Fruit fly (Drosophila melanogaster) whole organism, embryonic: Measurements from ENCODE around the gene P5cr-2.

Source experiments
- Ada2b ChIP-seq: fragments of 200-800 bp; sonication (Bioruptor generic); IDR thresholded peaks from 2 replicates; pipeline ENCODE4 v1.3.6; 2022; ENCODE audit warnings: missing biosample characterization, missing genetic modification characterization
- Atf-2 ChIP-seq: fragments of 200-800 bp; sonication (Bioruptor generic); optimal IDR thresholded peaks from 2 replicates; lab custom pipeline; 2016; ENCODE audit warnings: missing biosample characterization, missing genetic modification characterization
- Atf6 ChIP-seq: fragments of 200-800 bp; sonication (Bioruptor generic); IDR thresholded peaks from 2 replicates; pipeline ENCODE4 v1.3.6; 2022; ENCODE audit warnings: missing biosample characterization, missing genetic modification characterization
- B-H1 ChIP-seq: fragments of 200-800 bp; sonication (Bioruptor generic); IDR thresholded peaks from 3 replicates; pipeline ENCODE4 v1.3.6; 2022; ENCODE audit warnings: missing biosample characterization, missing genetic modification characterization
- Blimp-1 ChIP-seq: fragments of 200-800 bp; sonication (Bioruptor generic); optimal IDR thresholded peaks from 3 replicates; lab custom pipeline; 2018; ENCODE audit warnings: missing biosample characterization, missing genetic modification characterization, mild to moderate bottlenecking, moderate library complexity, missing genetic modification reagents
- CG10321 ChIP-seq: fragments of 200-800 bp; sonication (Bioruptor generic); IDR thresholded peaks from 2 replicates; pipeline ENCODE4 v1.3.6; 2022; ENCODE audit warnings: missing biosample characterization, missing genetic modification characterization
- CG11560 ChIP-seq: fragments of 200-800 bp; sonication (Bioruptor generic); IDR thresholded peaks from 3 replicates; pipeline ENCODE4 v1.3.6; 2022; ENCODE audit warnings: missing biosample characterization, missing genetic modification characterization
- CG11696 ChIP-seq: fragments of 200-800 bp; sonication (Bioruptor generic); IDR thresholded peaks from 2 replicates; pipeline ENCODE4 v1.3.6; 2022; ENCODE audit warnings: missing biosample characterization, missing genetic modification characterization
- CG12155 ChIP-seq: fragments of 200-800 bp; sonication (Bioruptor generic); optimal IDR thresholded peaks from 3 replicates; lab custom pipeline; 2016; ENCODE audit warnings: missing biosample characterization, missing genetic modification characterization
- CG13624 ChIP-seq: fragments of 200-800 bp; sonication (Bioruptor generic); optimal IDR thresholded peaks from 2 replicates; lab custom pipeline; 2016; ENCODE audit warnings: missing biosample characterization, missing genetic modification characterization
- CG14441 ChIP-seq: fragments of 200-800 bp; sonication (Bioruptor generic); IDR thresholded peaks from 2 replicates; pipeline ENCODE4 v1.3.6; 2022; ENCODE audit warnings: missing biosample characterization, missing genetic modification characterization
- CG15011 ChIP-seq: fragments of 200-800 bp; sonication (Bioruptor generic); optimal IDR thresholded peaks from 3 replicates; lab custom pipeline; 2018; ENCODE audit warnings: missing biosample characterization, mild to moderate bottlenecking, missing genetic modification characterization
- CG2129 ChIP-seq: fragments of 200-800 bp; sonication (Bioruptor generic); IDR thresholded peaks from 2 replicates; pipeline ENCODE4 v1.3.6; 2022; ENCODE audit warnings: missing biosample characterization, missing genetic modification characterization; ENCODE audit not compliant: partially characterized antibody
- CG2889 ChIP-seq: fragments of 200-800 bp; sonication (Bioruptor generic); IDR thresholded peaks from 3 replicates; pipeline ENCODE4 v1.3.6; 2022; ENCODE audit warnings: missing biosample characterization, missing genetic modification characterization
- CG33213 ChIP-seq: fragments of 200-800 bp; sonication (Bioruptor generic); optimal IDR thresholded peaks from 3 replicates; lab custom pipeline; 2016; ENCODE audit warnings: missing biosample characterization, missing genetic modification characterization
- CG33557 ChIP-seq: fragments of 200-800 bp; sonication (Bioruptor generic); optimal IDR thresholded peaks from 2 replicates; lab custom pipeline; 2019; ENCODE audit warnings: missing biosample characterization, mild to moderate bottlenecking, missing genetic modification characterization, moderate library complexity
- CG3838 ChIP-seq: fragments of 200-800 bp; sonication (Bioruptor generic); optimal IDR thresholded peaks from 3 replicates; lab custom pipeline; 2016; ENCODE audit warnings: missing biosample characterization, missing genetic modification characterization
- CG4282 ChIP-seq: fragments of 200-800 bp; sonication (Bioruptor generic); optimal IDR thresholded peaks from 2 replicates; lab custom pipeline; 2016; ENCODE audit warnings: missing biosample characterization, missing genetic modification characterization
- CG6689 ChIP-seq: fragments of 200-800 bp; sonication (Bioruptor generic); IDR thresholded peaks from 2 replicates; pipeline ENCODE4 v1.3.6; 2022; ENCODE audit warnings: missing biosample characterization, missing genetic modification characterization
- CG7963 ChIP-seq: fragments of 200-800 bp; sonication (Bioruptor generic); IDR thresholded peaks from 3 replicates; pipeline ENCODE4 v1.3.6; 2022; ENCODE audit warnings: missing biosample characterization, missing genetic modification characterization; ENCODE audit not compliant: partially characterized antibody
- CG8765 ChIP-seq: fragments of 200-800 bp; sonication (Bioruptor generic); IDR thresholded peaks from 2 replicates; pipeline ENCODE4 v1.3.6; 2022; ENCODE audit warnings: missing biosample characterization, missing genetic modification characterization
- CG9215 ChIP-seq: fragments of 200-800 bp; sonication (Bioruptor generic); IDR thresholded peaks from 2 replicates; pipeline ENCODE4 v1.3.6; 2022; ENCODE audit warnings: missing biosample characterization, missing genetic modification characterization
- CkIIα-i1 ChIP-seq: fragments of 200-800 bp; sonication (Bioruptor generic); IDR thresholded peaks from 2 replicates; pipeline ENCODE4 v1.3.6; 2022; ENCODE audit warnings: missing biosample characterization, missing genetic modification characterization
- Deaf1 ChIP-seq: fragments of 200-800 bp; optimal IDR thresholded peaks from 3 replicates; lab custom pipeline; 2019; ENCODE audit warnings: missing biosample characterization, mild to moderate bottlenecking, missing genetic modification characterization, moderate library complexity
- Fer1 ChIP-seq: fragments of 200-800 bp; sonication (Bioruptor generic); optimal IDR thresholded peaks from 2 replicates; lab custom pipeline; 2017; ENCODE audit warnings: missing biosample characterization, mild to moderate bottlenecking, missing genetic modification characterization
- H2.0 ChIP-seq: fragments of 200-800 bp; sonication (Bioruptor generic); IDR thresholded peaks from 2 replicates; pipeline ENCODE4 v1.3.6; 2022; ENCODE audit warnings: missing biosample characterization, missing genetic modification characterization
- HLH4C ChIP-seq: fragments of 200-800 bp; sonication (Bioruptor generic); IDR thresholded peaks from 3 replicates; pipeline ENCODE4 v1.3.6; 2022; ENCODE audit warnings: missing biosample characterization, missing genetic modification characterization; ENCODE audit not compliant: partially characterized antibody
- Hmx ChIP-seq: fragments of 200-800 bp; sonication (Bioruptor generic); optimal IDR thresholded peaks from 2 replicates; lab custom pipeline; 2016; ENCODE audit warnings: missing biosample characterization, missing genetic modification characterization
- NC2α ChIP-seq: fragments of 200-800 bp; sonication (Bioruptor generic); optimal IDR thresholded peaks from 2 replicates; lab custom pipeline; 2016; ENCODE audit warnings: missing biosample characterization, missing genetic modification characterization
- amos ChIP-seq: fragments of 200-800 bp; sonication (Bioruptor generic); IDR thresholded peaks from 2 replicates; pipeline ENCODE4 v1.3.6; 2022; ENCODE audit warnings: missing biosample characterization, missing genetic modification characterization; ENCODE audit not compliant: partially characterized antibody
- bsh ChIP-seq, 2 experiments: fragments of 200-800 bp; sonication (Bioruptor generic); optimal IDR thresholded peaks; 2 replicates each; lab custom pipeline; 2017 to 2018; ENCODE audit warnings: mild to moderate bottlenecking in 2 of 2, missing biosample characterization in 2 of 2, missing genetic modification characterization in 2 of 2, moderate library complexity in 1 of 2
- btn ChIP-seq: fragments of 200-800 bp; sonication (Bioruptor generic); optimal IDR thresholded peaks from 2 replicates; lab custom pipeline; 2016; ENCODE audit warnings: missing biosample characterization, missing genetic modification characterization
- hbn ChIP-seq: fragments of 200-800 bp; sonication (Bioruptor generic); IDR thresholded peaks from 2 replicates; pipeline ENCODE4 v1.3.6; 2022; ENCODE audit warnings: missing biosample characterization, missing genetic modification characterization; ENCODE audit not compliant: partially characterized antibody
- inv ChIP-seq: fragments of 200-800 bp; sonication (Bioruptor generic); IDR thresholded peaks from 2 replicates; pipeline ENCODE4 v1.3.6; 2022; ENCODE audit warnings: missing biosample characterization, missing genetic modification characterization; ENCODE audit not compliant: partially characterized antibody
- lov ChIP-seq, 2 experiments: fragments of 200-800 bp in 1 of 2; fragments of >200 bp in 1 of 2; sonication (Bioruptor generic) in 1 of 2; IDR thresholded peaks in 1 of 2; optimal IDR thresholded peaks in 1 of 2; 2 replicates in 1 of 2; 3 replicates in 1 of 2; pipeline versions ENCODE4 v1.3.6 to Lab custom; 2017 to 2022; ENCODE audit warnings: missing biosample characterization in 1 of 2, missing genetic modification characterization in 1 of 2
- maf-S ChIP-seq: fragments of 200-800 bp; sonication (Bioruptor generic); optimal IDR thresholded peaks from 2 replicates; lab custom pipeline; 2016; ENCODE audit warnings: missing biosample characterization, missing genetic modification characterization
- oc ChIP-seq: fragments of 200-800 bp; sonication (Bioruptor generic); optimal IDR thresholded peaks from 2 replicates; lab custom pipeline; 2018; ENCODE audit warnings: missing biosample characterization, mild to moderate bottlenecking, missing genetic modification characterization, moderate library complexity
- org-1 ChIP-seq: fragments of 200-800 bp; sonication (Bioruptor generic); optimal IDR thresholded peaks from 2 replicates; lab custom pipeline; 2017; ENCODE audit warnings: missing biosample characterization, missing genetic modification characterization
- pita ChIP-seq: fragments of 200-800 bp; sonication (Bioruptor generic); optimal IDR thresholded peaks from 2 replicates; lab custom pipeline; 2017; ENCODE audit warnings: missing biosample characterization, mild to moderate bottlenecking, missing genetic modification characterization
- ro ChIP-seq: fragments of 200-800 bp; sonication (Bioruptor generic); IDR thresholded peaks from 2 replicates; pipeline ENCODE4 v1.3.6; 2022; ENCODE audit warnings: missing biosample characterization, missing genetic modification characterization
- row ChIP-seq: fragments of 200-800 bp; sonication (Bioruptor generic); IDR thresholded peaks from 3 replicates; pipeline ENCODE4 v1.3.6; 2022; ENCODE audit warnings: missing biosample characterization, missing genetic modification characterization
- sna ChIP-seq: fragments of 200-800 bp; sonication (Bioruptor generic); IDR thresholded peaks from 2 replicates; pipeline ENCODE4 v1.3.6; 2022; ENCODE audit warnings: missing biosample characterization, missing genetic modification characterization; ENCODE audit not compliant: partially characterized antibody
- stc ChIP-seq: fragments of 200-800 bp; sonication (Bioruptor generic); IDR thresholded peaks from 2 replicates; pipeline ENCODE4 v1.3.6; 2022; ENCODE audit warnings: missing biosample characterization, missing genetic modification characterization
- tup ChIP-seq: fragments of 200-800 bp; sonication (Bioruptor generic); optimal IDR thresholded peaks from 2 replicates; lab custom pipeline; 2016; ENCODE audit warnings: missing biosample characterization, mild to moderate bottlenecking, missing genetic modification characterization, moderate library complexity
- twi ChIP-seq: fragments of 200-800 bp; optimal IDR thresholded peaks from 2 replicates; lab custom pipeline; 2019; ENCODE audit warnings: missing biosample characterization, mild to moderate bottlenecking, missing genetic modification characterization, moderate library complexity
- usp ChIP-seq: fragments of >200 bp; optimal IDR thresholded peaks from 2 replicates; lab custom pipeline; 2017; ENCODE audit warnings: missing biosample characterization, missing genetic modification characterization
- wek ChIP-seq: fragments of 200-800 bp; sonication (Bioruptor generic); optimal IDR thresholded peaks from 3 replicates; lab custom pipeline; 2018; ENCODE audit warnings: missing biosample characterization, mild to moderate bottlenecking, missing genetic modification characterization, moderate library complexity
- wor ChIP-seq: fragments of 200-800 bp; sonication (Bioruptor generic); IDR thresholded peaks from 2 replicates; pipeline ENCODE4 v1.3.6; 2022; ENCODE audit warnings: missing biosample characterization, missing genetic modification characterization

The P5cr-2 gene

dm6 chr3R:17534325-17535105, at the start of gene P5cr-2, which contains the start of gene CG5823 (continued):
- TF ChIP-seq CG12155 (GFP tag; lab: Kevin White, UChicago) (peak; percentile 17), CG2889 (GFP tag; lab: Robert Waterston, UW) (no peak), maf-S (no peak), ro (GFP tag; lab: Robert Waterston, UW) (no peak), inv (GFP tag; lab: Robert Waterston, UW) (no peak), hbn (GFP tag; lab: Robert Waterston, UW) (no peak), B-H1 (GFP tag; lab: Robert Waterston, UW) (no peak), CG8765 (no peak), usp (no peak), wor (GFP tag; lab: Robert Waterston, UW) (no peak), HLH4C (GFP tag; lab: Robert Waterston, UW) (peak; percentile 60; the same call in 2 of the 3 replicates), CG13624 (GFP tag; lab: Kevin White, UChicago) (peak; percentile 45), Ada2b (GFP tag; lab: Robert Waterston, UW) (peak; percentile 19; the same call in 1 of the 2 replicates), wek (GFP tag; lab: Kevin White, UChicago) (peak; percentile 33), CG11560 (tag; lab: Robert Waterston, UW) (peak; percentile 48; the same call in 2 of the 3 replicates), CG10321 (GFP tag; lab: Robert Waterston, UW) (peak; percentile 49; the same call in 1 of the 2 replicates), CG2129 (GFP tag; lab: Robert Waterston, UW) (no peak), NC2α (peak; percentile 77), CG33557 (GFP tag; lab: Kevin White, UChicago) (peak; percentile 73), Hmx (GFP tag; lab: Kevin White, UChicago) (no peak), lov (optimal IDR thresholded peaks at IDR 0.05; lab: Kevin White, UChicago) (no peak), lov (GFP tag; IDR thresholded peaks at IDR 0.05; lab: Robert Waterston, UW) (no peak), amos (GFP tag; lab: Robert Waterston, UW) (peak; percentile 35; the same call in 1 of the 2 replicates), tup (GFP tag; lab: Kevin White, UChicago) (peak; percentile 52), H2.0 (GFP tag; lab: Robert Waterston, UW) (no peak), CG7963 (GFP tag; lab: Robert Waterston, UW) (no peak), pita (peak; percentile 96), sna (GFP tag; lab: Robert Waterston, UW) (peak; percentile 59), twi (tag; lab: Kevin White, UChicago) (peak; percentile 35), org-1 (GFP tag; lab: Kevin White, UChicago) (no peak), CG9215 (GFP tag; lab: Robert Waterston, UW) (peak; percentile 26; the same call in 1 of the 2 replicates), CkIIα-i1 (no peak), Atf6 (GFP tag; lab: Robert Waterston, UW) (0 out of 2 replicates have a peak, but pooled peaks have one; percentile 47), CG3838 (GFP tag; lab: Kevin White, UChicago) (peak; percentile 69), row (GFP tag; lab: Robert Waterston, UW) (peak; percentile 9; the same call in 1 of the 3 replicates), CG6689 (GFP tag; lab: Robert Waterston, UW) (no peak), CG11696 (no peak), bsh (GFP tag; optimal IDR thresholded peaks at IDR 0.05; lab: Kevin White, UChicago) (peak in 1 of 2 experiments; percentile 58), Atf-2 (peak; percentile 79), btn (GFP tag; lab: Kevin White, UChicago) (peak; percentile 41), Blimp-1 (peak; percentile 2), CG33213 (peak; percentile 50), oc (peak; percentile 72), stc (0 out of 2 replicates have a peak, but pooled peaks have one; percentile 18), CG14441 (GFP tag; lab: Robert Waterston, UW) (peak; percentile 66), CG4282 (GFP tag; lab: Kevin White, UChicago) (peak; percentile 40), Deaf1 (tag; lab: Kevin White, UChicago) (no peak), Fer1 (GFP tag; lab: Kevin White, UChicago) (peak; percentile 13), CG15011 (GFP tag; lab: Kevin White, UChicago) (no peak)
